Fruit fly (Drosophila melanogaster) whole organism, prepupa: ENCODE data around the gene CG18661.
A peak's percentile ranks its signal among the peaks of the same experiment; 100 is the strongest.

Experiments used
- Blimp-1 ChIP-seq: fragments of 200-800 bp; sonication (Bioruptor generic); optimal IDR thresholded peaks from 3 replicates; lab custom pipeline; 2017; ENCODE audit warnings: missing biosample characterization, missing genetic modification characterization, mild to moderate bottlenecking, moderate library complexity, missing genetic modification reagents
- CG10669 ChIP-seq: fragments of 200-800 bp; sonication (Bioruptor generic); optimal IDR thresholded peaks from 3 replicates; lab custom pipeline; 2018; ENCODE audit warnings: missing biosample characterization, mild to moderate bottlenecking, missing genetic modification characterization, moderate library complexity
- CG11294 ChIP-seq: fragments of 200-800 bp; sonication (Bioruptor generic); IDR thresholded peaks from 2 replicates; pipeline ENCODE4 v1.3.6; 2022; ENCODE audit warnings: missing biosample characterization, missing genetic modification characterization
- CG11762 ChIP-seq: fragments of 200-800 bp; sonication (Bioruptor generic); optimal IDR thresholded peaks from 3 replicates; lab custom pipeline; 2016; ENCODE audit warnings: missing biosample characterization, missing genetic modification characterization; ENCODE audit not compliant: insufficient read depth
- CG11902 ChIP-seq: fragments of 200-800 bp; sonication (Bioruptor generic); optimal IDR thresholded peaks from 3 replicates; lab custom pipeline; 2016; ENCODE audit warnings: missing biosample characterization, missing genetic modification characterization
- CG15336 ChIP-seq: fragments of 200-800 bp; sonication (Bioruptor generic); IDR thresholded peaks from 2 replicates; pipeline ENCODE4 v1.3.6; 2022; ENCODE audit warnings: missing biosample characterization, missing genetic modification characterization
- CG1621 ChIP-seq: fragments of 200-800 bp; sonication (Bioruptor generic); optimal IDR thresholded peaks from 3 replicates; lab custom pipeline; 2018; ENCODE audit warnings: missing biosample characterization, mild to moderate bottlenecking, missing genetic modification characterization
- CG16779 ChIP-seq: fragments of 200-800 bp; sonication (Bioruptor generic); optimal IDR thresholded peaks from 3 replicates; lab custom pipeline; 2017; ENCODE audit warnings: missing biosample characterization, mild to moderate bottlenecking, missing genetic modification characterization
- CG31627 ChIP-seq: fragments of 200-800 bp; sonication (Bioruptor generic); optimal IDR thresholded peaks from 3 replicates; lab custom pipeline; 2016; ENCODE audit warnings: missing biosample characterization, missing genetic modification characterization
- CG32006 ChIP-seq: fragments of 200-800 bp; sonication (Bioruptor generic); optimal IDR thresholded peaks from 3 replicates; lab custom pipeline; 2017; ENCODE audit warnings: missing biosample characterization, mild to moderate bottlenecking, missing genetic modification characterization
- CG34406 ChIP-seq: fragments of 200-800 bp; sonication (Bioruptor generic); optimal IDR thresholded peaks from 3 replicates; lab custom pipeline; 2016; ENCODE audit warnings: missing biosample characterization, missing genetic modification characterization
- CG3919 ChIP-seq: fragments of 200-800 bp; sonication (Bioruptor generic); optimal IDR thresholded peaks from 3 replicates; lab custom pipeline; 2016; ENCODE audit warnings: missing biosample characterization, missing genetic modification characterization
- CG6163 ChIP-seq: fragments of 200-800 bp; sonication (Bioruptor generic); IDR thresholded peaks from 3 replicates; pipeline ENCODE4 v1.3.6; 2022; ENCODE audit warnings: missing biosample characterization, missing genetic modification characterization
- CG6276 ChIP-seq: fragments of 200-800 bp; sonication (Bioruptor generic); optimal IDR thresholded peaks from 2 replicates; lab custom pipeline; 2017; ENCODE audit warnings: missing biosample characterization, mild to moderate bottlenecking, missing genetic modification characterization
- CG6792 ChIP-seq: fragments of 200-800 bp; sonication (Bioruptor generic); optimal IDR thresholded peaks from 3 replicates; lab custom pipeline; 2016; ENCODE audit warnings: missing biosample characterization, missing genetic modification characterization
- CG6808 ChIP-seq: fragments of 200-800 bp; sonication (Bioruptor generic); optimal IDR thresholded peaks from 3 replicates; lab custom pipeline; 2017; ENCODE audit warnings: missing biosample characterization, missing genetic modification characterization, mild to moderate bottlenecking, moderate library complexity, missing genetic modification reagents
- CG6854 ChIP-seq: fragments of 200-800 bp; sonication (Bioruptor generic); optimal IDR thresholded peaks from 2 replicates; lab custom pipeline; 2017; ENCODE audit warnings: missing biosample characterization, mild to moderate bottlenecking, missing genetic modification characterization
- CG7368 ChIP-seq: fragments of 200-800 bp; sonication (Bioruptor generic); optimal IDR thresholded peaks from 3 replicates; lab custom pipeline; 2016; ENCODE audit warnings: missing biosample characterization, missing genetic modification characterization
- CG8119 ChIP-seq: fragments of 200-800 bp; sonication (Bioruptor generic); IDR thresholded peaks from 3 replicates; pipeline ENCODE4 v1.3.6; 2022; ENCODE audit warnings: missing biosample characterization, missing genetic modification characterization
- CG8319 ChIP-seq: fragments of 200-800 bp; sonication (Bioruptor generic); optimal IDR thresholded peaks from 3 replicates; lab custom pipeline; 2016; ENCODE audit warnings: missing biosample characterization, missing genetic modification characterization
- CG8632 ChIP-seq: fragments of 200-800 bp; sonication (Bioruptor generic); optimal IDR thresholded peaks from 3 replicates; lab custom pipeline; 2016; ENCODE audit warnings: missing biosample characterization, missing genetic modification characterization
- CG9139 ChIP-seq: fragments of 200-800 bp; sonication (Bioruptor generic); optimal IDR thresholded peaks from 3 replicates; lab custom pipeline; 2017; ENCODE audit warnings: missing biosample characterization, mild to moderate bottlenecking, missing genetic modification characterization
- Eip75B ChIP-seq: fragments of 200-800 bp; sonication (Bioruptor generic); optimal IDR thresholded peaks from 3 replicates; lab custom pipeline; 2016; ENCODE audit warnings: missing biosample characterization, missing genetic modification characterization
- Eip78C ChIP-seq: fragments of 200-800 bp; sonication (Bioruptor generic); peaks from one replicate; lab custom pipeline; 2016; ENCODE audit warnings: missing biosample characterization, missing genetic modification characterization
- Eip93F ChIP-seq: fragments of 200-800 bp; sonication (Bioruptor generic); optimal IDR thresholded peaks from 2 replicates; lab custom pipeline; 2016; ENCODE audit warnings: missing biosample characterization, mild to moderate bottlenecking, missing genetic modification characterization
- Ets21C ChIP-seq: fragments of 200-800 bp; sonication (Bioruptor generic); optimal IDR thresholded peaks from 3 replicates; lab custom pipeline; 2016; ENCODE audit warnings: missing biosample characterization, missing genetic modification characterization
- Ets96B ChIP-seq: fragments of 200-800 bp; optimal IDR thresholded peaks from 2 replicates; lab custom pipeline; 2019; ENCODE audit warnings: missing biosample characterization, mild to moderate bottlenecking, missing genetic modification characterization, moderate library complexity
- Gug ChIP-seq: fragments of 200-800 bp; sonication (Bioruptor generic); IDR thresholded peaks from 2 replicates; pipeline ENCODE4 v1.3.6; 2022; ENCODE audit warnings: missing biosample characterization, missing genetic modification characterization
- Hr38 ChIP-seq: sonication (Bioruptor generic); optimal IDR thresholded peaks from 2 replicates; lab custom pipeline; 2016; ENCODE audit warnings: missing biosample characterization, missing genetic modification characterization
- Hr39 ChIP-seq: fragments of 200-800 bp; sonication (Bioruptor generic); optimal IDR thresholded peaks from 2 replicates; lab custom pipeline; 2016; ENCODE audit warnings: missing biosample characterization, missing genetic modification characterization
- Lpt ChIP-seq: fragments of 200-800 bp; sonication (Bioruptor generic); optimal IDR thresholded peaks from 3 replicates; lab custom pipeline; 2016; ENCODE audit warnings: missing biosample characterization, missing genetic modification characterization
- OdsH ChIP-seq: fragments of 200-800 bp; sonication (Bioruptor generic); optimal IDR thresholded peaks from 3 replicates; lab custom pipeline; 2016; ENCODE audit warnings: missing biosample characterization, missing genetic modification characterization
- Smox ChIP-seq: fragments of 200-800 bp; sonication (Bioruptor generic); optimal IDR thresholded peaks from 3 replicates; lab custom pipeline; 2016; ENCODE audit warnings: missing biosample characterization, missing genetic modification characterization
- Sox102F ChIP-seq: fragments of 200-800 bp; sonication (Bioruptor generic); optimal IDR thresholded peaks from 2 replicates; lab custom pipeline; 2016; ENCODE audit warnings: missing biosample characterization, mild to moderate bottlenecking, missing genetic modification characterization
- Sox14 ChIP-seq: fragments of 200-800 bp; sonication (Bioruptor generic); optimal IDR thresholded peaks from 3 replicates; lab custom pipeline; 2016; ENCODE audit warnings: missing biosample characterization, missing genetic modification characterization
- achi ChIP-seq: fragments of 200-800 bp; sonication (Bioruptor generic); optimal IDR thresholded peaks from 3 replicates; lab custom pipeline; 2016; ENCODE audit warnings: missing biosample characterization, missing genetic modification characterization
- acj6 ChIP-seq: fragments of 200-800 bp; sonication (Bioruptor generic); optimal IDR thresholded peaks from 3 replicates; lab custom pipeline; 2016; ENCODE audit warnings: missing biosample characterization, missing genetic modification characterization
- dsx ChIP-seq: fragments of 200-800 bp; optimal IDR thresholded peaks from 3 replicates; lab custom pipeline; 2019; ENCODE audit warnings: missing biosample characterization, mild to moderate bottlenecking, missing genetic modification characterization, moderate library complexity; ENCODE audit not compliant: poor library complexity, severe bottlenecking
- eg ChIP-seq: fragments of 200-800 bp; sonication (Bioruptor generic); IDR thresholded peaks from 3 replicates; pipeline ENCODE4 v1.3.6; 2022; ENCODE audit warnings: missing biosample characterization, missing genetic modification characterization
- esn ChIP-seq: fragments of 200-800 bp; sonication (Bioruptor generic); optimal IDR thresholded peaks from 2 replicates; lab custom pipeline; 2016; ENCODE audit warnings: missing biosample characterization, mild to moderate bottlenecking, missing genetic modification characterization, moderate library complexity
- fd59A ChIP-seq: fragments of 200-800 bp; sonication (Bioruptor generic); optimal IDR thresholded peaks from 2 replicates; lab custom pipeline; 2017; ENCODE audit warnings: missing biosample characterization, mild to moderate bottlenecking, missing genetic modification characterization, missing genetic modification reagents
- fd85E ChIP-seq: fragments of 200-800 bp; sonication (Bioruptor generic); optimal IDR thresholded peaks from 3 replicates; lab custom pipeline; 2016; ENCODE audit warnings: missing biosample characterization, missing genetic modification characterization
- lz ChIP-seq: fragments of 200-800 bp; sonication (Bioruptor generic); optimal IDR thresholded peaks from 3 replicates; lab custom pipeline; 2016; ENCODE audit warnings: missing biosample characterization, missing genetic modification characterization
- net ChIP-seq: fragments of 200-800 bp; sonication (Bioruptor generic); optimal IDR thresholded peaks from 3 replicates; lab custom pipeline; 2016; ENCODE audit warnings: missing biosample characterization, missing genetic modification characterization
- pdm3 ChIP-seq: fragments of 200-800 bp; sonication (Bioruptor generic); optimal IDR thresholded peaks from 3 replicates; lab custom pipeline; 2016; ENCODE audit warnings: missing biosample characterization, missing genetic modification characterization
- salr ChIP-seq, 2 experiments: fragments of 200-800 bp; sonication (Bioruptor generic); optimal IDR thresholded peaks; 3 replicates each; lab custom pipeline; 2016 to 2018; ENCODE audit warnings: missing biosample characterization in 2 of 2, missing genetic modification characterization in 2 of 2, mild to moderate bottlenecking in 1 of 2
- spab ChIP-seq: fragments of 200-800 bp; sonication (Bioruptor generic); optimal IDR thresholded peaks from 2 replicates; lab custom pipeline; 2017; ENCODE audit warnings: missing biosample characterization, mild to moderate bottlenecking, missing genetic modification characterization, missing genetic modification reagents
- ss ChIP-seq, 2 experiments: fragments of 200-800 bp; sonication (Bioruptor generic); optimal IDR thresholded peaks; 2 replicates in 1 of 2; 3 replicates in 1 of 2; lab custom pipeline; 2017 to 2018; ENCODE audit warnings: mild to moderate bottlenecking in 2 of 2, missing biosample characterization in 2 of 2, missing genetic modification characterization in 2 of 2, moderate library complexity in 1 of 2
- svp ChIP-seq: fragments of 200-800 bp; sonication (Bioruptor generic); peaks from one replicate; lab custom pipeline; 2016; ENCODE audit warnings: missing biosample characterization, missing genetic modification characterization
- vri ChIP-seq: fragments of 200-800 bp; sonication (Bioruptor generic); optimal IDR thresholded peaks from 3 replicates; lab custom pipeline; 2016; ENCODE audit warnings: missing biosample characterization, mild to moderate bottlenecking, missing genetic modification characterization

CG18661 gene

DNA sequence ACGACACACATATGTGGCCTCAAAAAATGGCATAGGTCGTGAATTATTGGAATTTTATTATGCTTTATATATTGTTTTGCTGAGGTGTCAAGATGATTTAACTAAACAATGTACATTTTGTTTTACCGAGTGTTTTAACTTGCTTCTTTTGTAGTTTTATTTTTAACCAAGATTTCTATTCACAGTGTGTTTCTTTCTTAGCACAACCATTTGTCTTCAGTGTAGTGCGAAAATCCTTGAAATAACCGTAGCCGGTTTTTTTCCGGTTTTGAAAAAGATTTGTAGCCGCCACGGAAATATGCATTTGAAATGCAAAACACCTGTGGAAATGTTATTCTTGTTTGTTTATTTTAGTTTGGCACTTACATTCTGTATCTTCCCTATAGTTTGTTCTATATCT is 40.3 kb upstream of the CG18661 start:
- TF ChIP-seq CG8119 (GFP tag; lab: Robert Waterston, UW): no peak

DNA sequence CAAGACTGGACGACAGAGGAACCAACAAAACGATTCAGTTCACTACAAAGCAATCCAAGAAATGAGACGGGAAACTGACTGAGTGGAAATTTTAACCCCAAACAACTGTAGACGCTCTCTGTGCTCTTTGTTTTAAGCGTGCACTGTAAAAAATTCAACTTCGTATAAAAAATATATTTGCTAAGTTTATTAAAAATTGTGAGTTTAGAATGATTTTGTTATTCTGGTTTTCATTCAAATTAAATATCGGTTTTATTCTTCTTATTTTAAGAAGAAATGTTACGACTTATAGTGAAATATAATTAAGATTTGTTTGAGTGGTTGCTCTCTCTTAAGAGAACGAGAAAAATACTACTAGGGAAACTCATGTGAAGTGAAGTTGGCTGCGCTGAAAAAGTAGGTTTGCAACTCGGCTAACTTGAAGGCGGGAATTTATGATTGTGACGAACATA is 39.3 kb upstream of the CG18661 start:
- TF ChIP-seq Ets21C (GFP tag; lab: Kevin White, UChicago): peak; percentile 43
- peak; percentile 60 for TF ChIP-seq CG6808
- peak; percentile 94 for TF ChIP-seq CG11294 (GFP tag; lab: Robert Waterston, UW)
- peak; percentile 98 for TF ChIP-seq eg (GFP tag; lab: Robert Waterston, UW)
- TF ChIP-seq CG6854 (GFP tag; lab: Kevin White, UChicago): no peak
- TF ChIP-seq CG9139 (GFP tag; lab: Kevin White, UChicago): peak; percentile 54
- TF ChIP-seq Eip75B (GFP tag; lab: Kevin White, UChicago): peak; percentile 95
- TF ChIP-seq CG3919 (GFP tag; lab: Kevin White, UChicago): peak; percentile 83
- TF ChIP-seq CG11762 (GFP tag; lab: Kevin White, UChicago): peak; percentile 54
- peak; percentile 33 for TF ChIP-seq CG11902 (GFP tag; lab: Kevin White, UChicago)
- peak; percentile 95 for TF ChIP-seq Ets96B
- peak; percentile 75 for TF ChIP-seq CG8632 (GFP tag; lab: Kevin White, UChicago)
- TF ChIP-seq net (GFP tag; lab: Kevin White, UChicago): peak; percentile 95
- peak in 1 of 2 experiments; percentile 33 for TF ChIP-seq ss (GFP tag; optimal IDR thresholded peaks at IDR 0.05; lab: Kevin White, UChicago)
- peak; percentile 93 for TF ChIP-seq CG6276 (GFP tag; lab: Kevin White, UChicago)
- peak; percentile 82 for TF ChIP-seq Smox (GFP tag; lab: Kevin White, UChicago)
- peak; percentile 89 for TF ChIP-seq OdsH
- peak; percentile 80 for TF ChIP-seq CG6792 (GFP tag; lab: Kevin White, UChicago)
- peak; percentile 86 for TF ChIP-seq Sox102F (GFP tag; lab: Kevin White, UChicago)
- TF ChIP-seq CG10669 (GFP tag; lab: Kevin White, UChicago): peak; percentile 78
- TF ChIP-seq CG1621: no peak
- peak; percentile 57 for TF ChIP-seq CG8319
- TF ChIP-seq fd85E: no peak
- no peak for TF ChIP-seq Eip93F (GFP tag; lab: Kevin White, UChicago)
- TF ChIP-seq acj6 (GFP tag; lab: Kevin White, UChicago): peak; percentile 82
- TF ChIP-seq esn (GFP tag; lab: Kevin White, UChicago): no peak
- peak; percentile 96 for TF ChIP-seq Eip78C (GFP tag; lab: Kevin White, UChicago)
- TF ChIP-seq fd59A: peak; percentile 59
- peak; percentile 89 for TF ChIP-seq achi
- peak; percentile 68 to 91 for TF ChIP-seq salr (GFP tag; optimal IDR thresholded peaks at IDR 0.05; lab: Kevin White, UChicago)
- TF ChIP-seq lz (GFP tag; lab: Kevin White, UChicago): peak; percentile 91
- TF ChIP-seq CG31627 (GFP tag; lab: Kevin White, UChicago): peak; percentile 66
- peak; percentile 99 for TF ChIP-seq CG15336 (GFP tag; lab: Robert Waterston, UW)
- peak; percentile 78 for TF ChIP-seq Hr39 (GFP tag; lab: Kevin White, UChicago)
- no peak for TF ChIP-seq Blimp-1 (GFP tag; lab: Kevin White, UChicago)
- TF ChIP-seq CG34406 (GFP tag; lab: Kevin White, UChicago): peak; percentile 78
- TF ChIP-seq CG6163: peak; percentile 98
- TF ChIP-seq spab (GFP tag; lab: Kevin White, UChicago): peak; percentile 61
- TF ChIP-seq Gug (GFP tag; lab: Robert Waterston, UW): peak; percentile 96
- peak; percentile 96 for TF ChIP-seq Sox14 (GFP tag; lab: Kevin White, UChicago)
- peak; percentile 75 for TF ChIP-seq Lpt
- TF ChIP-seq CG8119 (GFP tag; lab: Robert Waterston, UW): peak; percentile 99
- peak; percentile 81 for TF ChIP-seq CG7368
- peak; percentile 91 for TF ChIP-seq pdm3
- TF ChIP-seq CG32006 (GFP tag; lab: Kevin White, UChicago): peak; percentile 90
- TF ChIP-seq svp: peak; percentile 89
- no peak for TF ChIP-seq Hr38 (GFP tag; lab: Kevin White, UChicago)
- TF ChIP-seq vri: peak; percentile 25
- TF ChIP-seq CG16779 (tag; lab: Kevin White, UChicago): peak; percentile 87
- no peak for TF ChIP-seq dsx (GFP tag; lab: Kevin White, UChicago)
